Worm (Caenorhabditis elegans) whole organism, mixed stage, embryonic: ENCODE results near the gene F57G9.3.

Experiments
- ces-1 ChIP-seq: fragments of 150-350 bp; optimal IDR thresholded peaks from 2 replicates; lab custom pipeline; 2014; ENCODE audit warnings: missing biosample characterization, missing genetic modification reagents, missing genetic modification characterization
- lin-13 ChIP-seq: fragments of 150-350 bp; optimal IDR thresholded peaks from 2 replicates; lab custom pipeline; 2014; ENCODE audit warnings: missing biosample characterization, missing genetic modification characterization
- unc-39 ChIP-seq: fragments of 150-350 bp; optimal IDR thresholded peaks from 2 replicates; lab custom pipeline; 2014; ENCODE audit warnings: missing biosample characterization, missing genetic modification characterization
- ztf-11 ChIP-seq: fragments of 150-350 bp; optimal IDR thresholded peaks from 2 replicates; lab custom pipeline; 2014; ENCODE audit warnings: missing biosample characterization, missing genetic modification characterization

- TF ChIP-seq ztf-11 (tag; lab: Kevin White, UChicago) = no peak
- TF ChIP-seq ces-1 (GFP tag; lab: Kevin White, UChicago) = no peak
- no peak for TF ChIP-seq unc-39
- TF ChIP-seq lin-13 (tag; lab: Kevin White, UChicago) = no peak
Measured at ce11 chrII:12389783-12390182, 20.2 kb downstream of the F57G9.3 start, which contains the start of gene Y57A10B.6.
